Fruit fly (Drosophila melanogaster) whole organism, prepupa: ENCODE data around the gene TotM.
A peak's percentile ranks its signal among the peaks of the same experiment; 100 is the strongest.

Source experiments
- CG10631 ChIP-seq: fragments of 200-800 bp; sonication (Bioruptor generic); optimal IDR thresholded peaks from 2 replicates; lab custom pipeline; 2016; ENCODE audit warnings: missing biosample characterization, missing genetic modification characterization
- CG10669 ChIP-seq: fragments of 200-800 bp; sonication (Bioruptor generic); optimal IDR thresholded peaks from 3 replicates; lab custom pipeline; 2018; ENCODE audit warnings: missing biosample characterization, mild to moderate bottlenecking, missing genetic modification characterization, moderate library complexity
- CG11294 ChIP-seq: fragments of 200-800 bp; sonication (Bioruptor generic); IDR thresholded peaks from 2 replicates; pipeline ENCODE4 v1.3.6; 2022; ENCODE audit warnings: missing biosample characterization, missing genetic modification characterization
- CG11762 ChIP-seq: fragments of 200-800 bp; sonication (Bioruptor generic); optimal IDR thresholded peaks from 3 replicates; lab custom pipeline; 2016; ENCODE audit warnings: missing biosample characterization, missing genetic modification characterization; ENCODE audit not compliant: insufficient read depth
- CG11902 ChIP-seq: fragments of 200-800 bp; sonication (Bioruptor generic); optimal IDR thresholded peaks from 3 replicates; lab custom pipeline; 2016; ENCODE audit warnings: missing biosample characterization, missing genetic modification characterization
- CG15336 ChIP-seq: fragments of 200-800 bp; sonication (Bioruptor generic); IDR thresholded peaks from 2 replicates; pipeline ENCODE4 v1.3.6; 2022; ENCODE audit warnings: missing biosample characterization, missing genetic modification characterization
- CG1621 ChIP-seq: fragments of 200-800 bp; sonication (Bioruptor generic); optimal IDR thresholded peaks from 3 replicates; lab custom pipeline; 2018; ENCODE audit warnings: missing biosample characterization, mild to moderate bottlenecking, missing genetic modification characterization
- CG31627 ChIP-seq: fragments of 200-800 bp; sonication (Bioruptor generic); optimal IDR thresholded peaks from 3 replicates; lab custom pipeline; 2016; ENCODE audit warnings: missing biosample characterization, missing genetic modification characterization
- CG32006 ChIP-seq: fragments of 200-800 bp; sonication (Bioruptor generic); optimal IDR thresholded peaks from 3 replicates; lab custom pipeline; 2017; ENCODE audit warnings: missing biosample characterization, mild to moderate bottlenecking, missing genetic modification characterization
- CG3919 ChIP-seq: fragments of 200-800 bp; sonication (Bioruptor generic); optimal IDR thresholded peaks from 3 replicates; lab custom pipeline; 2016; ENCODE audit warnings: missing biosample characterization, missing genetic modification characterization
- CG4318 ChIP-seq: fragments of 200-800 bp; sonication (Bioruptor generic); optimal IDR thresholded peaks from 3 replicates; lab custom pipeline; 2017; ENCODE audit warnings: missing biosample characterization, mild to moderate bottlenecking, missing genetic modification characterization
- CG6163 ChIP-seq: fragments of 200-800 bp; sonication (Bioruptor generic); IDR thresholded peaks from 3 replicates; pipeline ENCODE4 v1.3.6; 2022; ENCODE audit warnings: missing biosample characterization, missing genetic modification characterization
- CG6792 ChIP-seq: fragments of 200-800 bp; sonication (Bioruptor generic); optimal IDR thresholded peaks from 3 replicates; lab custom pipeline; 2016; ENCODE audit warnings: missing biosample characterization, missing genetic modification characterization
- CG6854 ChIP-seq: fragments of 200-800 bp; sonication (Bioruptor generic); optimal IDR thresholded peaks from 2 replicates; lab custom pipeline; 2017; ENCODE audit warnings: missing biosample characterization, mild to moderate bottlenecking, missing genetic modification characterization
- CG7368 ChIP-seq: fragments of 200-800 bp; sonication (Bioruptor generic); optimal IDR thresholded peaks from 3 replicates; lab custom pipeline; 2016; ENCODE audit warnings: missing biosample characterization, missing genetic modification characterization
- CG8119 ChIP-seq: fragments of 200-800 bp; sonication (Bioruptor generic); IDR thresholded peaks from 3 replicates; pipeline ENCODE4 v1.3.6; 2022; ENCODE audit warnings: missing biosample characterization, missing genetic modification characterization
- CG8319 ChIP-seq: fragments of 200-800 bp; sonication (Bioruptor generic); optimal IDR thresholded peaks from 3 replicates; lab custom pipeline; 2016; ENCODE audit warnings: missing biosample characterization, missing genetic modification characterization
- CG9139 ChIP-seq: fragments of 200-800 bp; sonication (Bioruptor generic); optimal IDR thresholded peaks from 3 replicates; lab custom pipeline; 2017; ENCODE audit warnings: missing biosample characterization, mild to moderate bottlenecking, missing genetic modification characterization
- Eip78C ChIP-seq: fragments of 200-800 bp; sonication (Bioruptor generic); peaks from one replicate; lab custom pipeline; 2016; ENCODE audit warnings: missing biosample characterization, missing genetic modification characterization
- Eip93F ChIP-seq: fragments of 200-800 bp; sonication (Bioruptor generic); optimal IDR thresholded peaks from 2 replicates; lab custom pipeline; 2016; ENCODE audit warnings: missing biosample characterization, mild to moderate bottlenecking, missing genetic modification characterization
- Ets21C ChIP-seq: fragments of 200-800 bp; sonication (Bioruptor generic); optimal IDR thresholded peaks from 3 replicates; lab custom pipeline; 2016; ENCODE audit warnings: missing biosample characterization, missing genetic modification characterization
- Ets96B ChIP-seq: fragments of 200-800 bp; optimal IDR thresholded peaks from 2 replicates; lab custom pipeline; 2019; ENCODE audit warnings: missing biosample characterization, mild to moderate bottlenecking, missing genetic modification characterization, moderate library complexity
- Gug ChIP-seq: fragments of 200-800 bp; sonication (Bioruptor generic); IDR thresholded peaks from 2 replicates; pipeline ENCODE4 v1.3.6; 2022; ENCODE audit warnings: missing biosample characterization, missing genetic modification characterization
- Hr38 ChIP-seq: sonication (Bioruptor generic); optimal IDR thresholded peaks from 2 replicates; lab custom pipeline; 2016; ENCODE audit warnings: missing biosample characterization, missing genetic modification characterization
- Hr39 ChIP-seq: fragments of 200-800 bp; sonication (Bioruptor generic); optimal IDR thresholded peaks from 2 replicates; lab custom pipeline; 2016; ENCODE audit warnings: missing biosample characterization, missing genetic modification characterization
- Lpt ChIP-seq: fragments of 200-800 bp; sonication (Bioruptor generic); optimal IDR thresholded peaks from 3 replicates; lab custom pipeline; 2016; ENCODE audit warnings: missing biosample characterization, missing genetic modification characterization
- OdsH ChIP-seq: fragments of 200-800 bp; sonication (Bioruptor generic); optimal IDR thresholded peaks from 3 replicates; lab custom pipeline; 2016; ENCODE audit warnings: missing biosample characterization, missing genetic modification characterization
- Smox ChIP-seq: fragments of 200-800 bp; sonication (Bioruptor generic); optimal IDR thresholded peaks from 3 replicates; lab custom pipeline; 2016; ENCODE audit warnings: missing biosample characterization, missing genetic modification characterization
- Sox102F ChIP-seq: fragments of 200-800 bp; sonication (Bioruptor generic); optimal IDR thresholded peaks from 2 replicates; lab custom pipeline; 2016; ENCODE audit warnings: missing biosample characterization, mild to moderate bottlenecking, missing genetic modification characterization
- Sox14 ChIP-seq: fragments of 200-800 bp; sonication (Bioruptor generic); optimal IDR thresholded peaks from 3 replicates; lab custom pipeline; 2016; ENCODE audit warnings: missing biosample characterization, missing genetic modification characterization
- Sox15 ChIP-seq: fragments of 200-800 bp; sonication (Bioruptor generic); optimal IDR thresholded peaks from 3 replicates; lab custom pipeline; 2016; ENCODE audit warnings: missing biosample characterization, missing genetic modification characterization
- achi ChIP-seq: fragments of 200-800 bp; sonication (Bioruptor generic); optimal IDR thresholded peaks from 3 replicates; lab custom pipeline; 2016; ENCODE audit warnings: missing biosample characterization, missing genetic modification characterization
- acj6 ChIP-seq: fragments of 200-800 bp; sonication (Bioruptor generic); optimal IDR thresholded peaks from 3 replicates; lab custom pipeline; 2016; ENCODE audit warnings: missing biosample characterization, missing genetic modification characterization
- cyc ChIP-seq: fragments of 200-800 bp; sonication (Bioruptor generic); optimal IDR thresholded peaks from 3 replicates; lab custom pipeline; 2016; ENCODE audit warnings: missing biosample characterization, missing genetic modification characterization
- dsx ChIP-seq: fragments of 200-800 bp; optimal IDR thresholded peaks from 3 replicates; lab custom pipeline; 2019; ENCODE audit warnings: missing biosample characterization, mild to moderate bottlenecking, missing genetic modification characterization, moderate library complexity; ENCODE audit not compliant: poor library complexity, severe bottlenecking
- eg ChIP-seq: fragments of 200-800 bp; sonication (Bioruptor generic); IDR thresholded peaks from 3 replicates; pipeline ENCODE4 v1.3.6; 2022; ENCODE audit warnings: missing biosample characterization, missing genetic modification characterization
- esn ChIP-seq: fragments of 200-800 bp; sonication (Bioruptor generic); optimal IDR thresholded peaks from 2 replicates; lab custom pipeline; 2016; ENCODE audit warnings: missing biosample characterization, mild to moderate bottlenecking, missing genetic modification characterization, moderate library complexity
- fd59A ChIP-seq: fragments of 200-800 bp; sonication (Bioruptor generic); optimal IDR thresholded peaks from 2 replicates; lab custom pipeline; 2017; ENCODE audit warnings: missing biosample characterization, mild to moderate bottlenecking, missing genetic modification characterization, missing genetic modification reagents
- fkh ChIP-seq: fragments of 200-800 bp; sonication (Bioruptor generic); optimal IDR thresholded peaks from 3 replicates; lab custom pipeline; 2017; ENCODE audit warnings: missing biosample characterization, mild to moderate bottlenecking, missing genetic modification characterization, moderate library complexity
- net ChIP-seq: fragments of 200-800 bp; sonication (Bioruptor generic); optimal IDR thresholded peaks from 3 replicates; lab custom pipeline; 2016; ENCODE audit warnings: missing biosample characterization, missing genetic modification characterization
- salr ChIP-seq, 2 experiments: fragments of 200-800 bp; sonication (Bioruptor generic); optimal IDR thresholded peaks; 3 replicates each; lab custom pipeline; 2016 to 2018; ENCODE audit warnings: missing biosample characterization in 2 of 2, missing genetic modification characterization in 2 of 2, mild to moderate bottlenecking in 1 of 2
- svp ChIP-seq: fragments of 200-800 bp; sonication (Bioruptor generic); peaks from one replicate; lab custom pipeline; 2016; ENCODE audit warnings: missing biosample characterization, missing genetic modification characterization
- topi ChIP-seq: fragments of 200-800 bp; sonication (Bioruptor generic); optimal IDR thresholded peaks from 3 replicates; lab custom pipeline; 2016; ENCODE audit warnings: missing biosample characterization, missing genetic modification characterization
- vri ChIP-seq: fragments of 200-800 bp; sonication (Bioruptor generic); optimal IDR thresholded peaks from 3 replicates; lab custom pipeline; 2016; ENCODE audit warnings: missing biosample characterization, mild to moderate bottlenecking, missing genetic modification characterization

TotM gene

DNA sequence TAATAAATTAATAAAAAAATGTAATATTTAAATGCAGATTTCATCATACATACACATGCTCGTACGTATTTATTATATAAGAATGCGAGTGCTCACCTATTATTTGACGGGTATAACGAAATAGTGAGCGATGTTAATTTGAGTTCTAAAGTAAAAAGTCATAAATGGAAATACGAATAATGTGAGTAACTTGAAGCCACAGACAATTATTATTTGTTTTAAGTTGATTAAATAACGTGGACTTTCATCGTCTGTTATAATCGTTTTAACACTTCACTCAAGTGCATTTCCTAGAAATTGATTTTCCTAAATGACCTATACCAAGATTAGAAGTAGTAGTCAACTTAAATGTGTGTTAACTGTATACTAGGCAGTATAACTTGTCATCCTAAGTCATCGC lies 27.4 kb upstream of the TotM start (continued):
- TF ChIP-seq Sox14 (peak; percentile 45), CG11902 (no peak), CG8319 (GFP tag; lab: Kevin White, UChicago) (no peak), Hr39 (GFP tag; lab: Kevin White, UChicago) (peak; percentile 31), CG3919 (GFP tag; lab: Kevin White, UChicago) (no peak), CG4318 (GFP tag; lab: Kevin White, UChicago) (peak; percentile 18)

DNA sequence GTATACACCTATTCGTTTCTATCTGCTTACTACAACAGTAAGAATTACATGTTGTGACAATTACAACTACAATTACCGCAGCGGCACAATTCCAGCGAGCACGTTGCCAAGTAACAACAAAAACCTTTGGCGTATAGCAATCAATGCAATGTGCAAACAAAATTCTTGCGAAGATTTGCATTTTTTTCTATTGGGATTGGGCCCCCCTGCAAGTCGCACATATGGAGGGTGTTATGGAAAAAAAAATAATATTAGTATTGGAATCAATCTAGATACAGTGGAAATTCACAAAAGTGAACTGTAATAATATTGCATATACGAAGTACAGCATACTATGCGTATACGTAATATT lies 27.0 kb upstream of the TotM start:
- TF ChIP-seq CG7368 (GFP tag; lab: Kevin White, UChicago) (no peak), CG11902 (no peak), Smox (GFP tag; lab: Kevin White, UChicago) (no peak), Eip93F (GFP tag; lab: Kevin White, UChicago) (no peak), esn (GFP tag; lab: Kevin White, UChicago) (no peak), CG32006 (GFP tag; lab: Kevin White, UChicago) (peak; percentile 24), CG8319 (GFP tag; lab: Kevin White, UChicago) (no peak), salr (GFP tag; optimal IDR thresholded peaks at IDR 0.05; lab: Kevin White, UChicago) (no peak), CG3919 (GFP tag; lab: Kevin White, UChicago) (no peak), Sox15 (GFP tag; lab: Kevin White, UChicago) (no peak), OdsH (GFP tag; lab: Kevin White, UChicago) (no peak), achi (GFP tag; lab: Kevin White, UChicago) (no peak), Hr39 (GFP tag; lab: Kevin White, UChicago) (no peak), Eip78C (peak; percentile 35)
- TF ChIP-seq, all 60 proteins: peak for 2

DNA sequence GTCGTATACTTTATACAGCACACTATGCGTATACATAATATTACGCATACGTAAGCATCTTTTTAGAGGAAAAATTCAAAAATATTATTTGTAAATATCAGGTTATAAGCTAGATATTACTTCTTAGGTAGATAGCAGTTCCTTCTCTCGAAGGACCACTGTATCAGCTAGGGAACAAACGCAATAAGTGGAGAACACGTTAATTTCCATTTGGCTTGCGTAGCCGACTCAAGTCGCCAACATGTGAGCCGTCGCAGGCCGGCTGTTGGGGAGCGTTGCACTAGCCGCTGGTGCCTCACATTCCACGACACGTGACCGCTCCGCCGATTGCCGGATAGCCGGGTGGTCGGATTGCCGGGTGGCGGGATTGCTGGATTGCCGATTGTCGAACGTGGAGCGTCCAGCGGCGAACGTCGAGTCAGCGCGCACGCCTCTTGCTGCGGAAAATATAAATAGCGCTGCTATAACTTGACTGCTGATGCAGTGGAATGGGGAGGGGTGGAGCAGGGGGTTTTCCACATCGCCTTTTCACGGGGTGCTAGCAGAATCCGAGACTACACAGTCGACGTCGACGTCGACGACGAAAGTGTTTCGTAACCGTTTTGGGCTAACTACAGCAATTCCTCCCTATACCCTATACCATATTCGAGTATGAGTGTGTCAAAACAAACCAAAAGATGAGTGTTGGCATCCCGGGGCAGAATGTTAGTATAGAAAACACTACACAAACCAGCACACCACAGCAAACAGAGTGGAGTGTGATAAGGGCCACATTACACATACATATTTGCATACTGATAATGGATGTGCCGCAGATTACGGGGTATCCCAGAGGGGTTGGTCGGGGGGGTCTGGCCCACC lies 26.4 kb upstream of the TotM start:
- TF ChIP-seq CG1621 (tag; lab: Kevin White, UChicago), result no peak
- TF ChIP-seq svp (GFP tag; lab: Kevin White, UChicago), result peak; percentile 64
- TF ChIP-seq CG6163, result peak; percentile 63
- TF ChIP-seq CG15336 (GFP tag; lab: Robert Waterston, UW), result peak; percentile 55; the same call in 1 of the 2 replicates
- TF ChIP-seq achi (GFP tag; lab: Kevin White, UChicago), result no peak
- peak; percentile 89 for TF ChIP-seq fkh (GFP tag; lab: Kevin White, UChicago)
- TF ChIP-seq CG9139 (GFP tag; lab: Kevin White, UChicago), result no peak
- peak; percentile 17 for TF ChIP-seq CG10669
- peak; percentile 80 for TF ChIP-seq Eip78C
- TF ChIP-seq CG6854 (GFP tag; lab: Kevin White, UChicago), result no peak
- no peak for TF ChIP-seq salr (GFP tag; optimal IDR thresholded peaks at IDR 0.05; lab: Kevin White, UChicago)
- TF ChIP-seq Hr39 (GFP tag; lab: Kevin White, UChicago), result peak; percentile 1
- TF ChIP-seq CG32006 (GFP tag; lab: Kevin White, UChicago), result peak; percentile 20
- no peak for TF ChIP-seq esn (GFP tag; lab: Kevin White, UChicago)
- TF ChIP-seq Sox14, result no peak
- TF ChIP-seq CG11294 (GFP tag; lab: Robert Waterston, UW), result peak; percentile 28; the same call in 1 of the 2 replicates
- TF ChIP-seq fd59A (GFP tag; lab: Kevin White, UChicago), result no peak
- no peak for TF ChIP-seq CG31627 (GFP tag; lab: Kevin White, UChicago)
- TF ChIP-seq CG8119 (GFP tag; lab: Robert Waterston, UW), result peak; percentile 36; the same call in 1 of the 3 replicates
- no peak for TF ChIP-seq net (GFP tag; lab: Kevin White, UChicago)
- TF ChIP-seq Ets21C (GFP tag; lab: Kevin White, UChicago), result no peak
- TF ChIP-seq Hr38 (GFP tag; lab: Kevin White, UChicago), result no peak
- TF ChIP-seq eg (GFP tag; lab: Robert Waterston, UW), result peak; percentile 59; the same call in 2 of the 3 replicates
- no peak for TF ChIP-seq Lpt
- peak; percentile 1 for TF ChIP-seq topi (GFP tag; lab: Kevin White, UChicago)
- TF ChIP-seq CG11762 (GFP tag; lab: Kevin White, UChicago), result no peak
- no peak for TF ChIP-seq CG10631 (GFP tag; lab: Kevin White, UChicago)
- TF ChIP-seq CG11902, result no peak
- no peak for TF ChIP-seq Ets96B (tag; lab: Kevin White, UChicago)
- TF ChIP-seq Sox102F (GFP tag; lab: Kevin White, UChicago), result no peak
- TF ChIP-seq Gug (GFP tag; lab: Robert Waterston, UW), result peak; percentile 51; the same call in 1 of the 2 replicates
- no peak for TF ChIP-seq CG7368 (GFP tag; lab: Kevin White, UChicago)
- TF ChIP-seq Sox15 (GFP tag; lab: Kevin White, UChicago), result no peak
- peak; percentile 35 for TF ChIP-seq acj6 (GFP tag; lab: Kevin White, UChicago)
- no peak for TF ChIP-seq CG6792 (GFP tag; lab: Kevin White, UChicago)
- peak; percentile 84 for TF ChIP-seq vri
- TF ChIP-seq dsx (GFP tag; lab: Kevin White, UChicago), result no peak
- no peak for TF ChIP-seq cyc
